Worm (Caenorhabditis elegans) whole organism, L4 larva: ENCODE measurements around the gene mboa-3.

ENCODE experiments used
- T26A8.4 ChIP-seq: fragments of 200-800 bp; sonication (Bioruptor generic); IDR thresholded peaks from 2 replicates; pipeline ENCODE4 v1.3.6; 2022; ENCODE audit warnings: missing genetic modification characterization, missing compliant biosample characterization
- ama-1 ChIP-seq: fragments of 150-350 bp; optimal IDR thresholded peaks from 2 replicates; lab custom pipeline; 2014; ENCODE audit warnings: inconsistent platforms, mixed read lengths
- ceh-44 ChIP-seq: fragments of 200-800 bp; sonication (Bioruptor generic); IDR thresholded peaks from 2 replicates; pipeline ENCODE4 v1.3.6; 2022; ENCODE audit warnings: missing genetic modification reagents, missing genetic modification characterization, missing compliant biosample characterization
- ceh-62 ChIP-seq: sonication (generic microtip); optimal IDR thresholded peaks from 2 replicates; lab custom pipeline; 2017; ENCODE audit warnings: missing biosample characterization, missing genetic modification characterization
- daf-12 ChIP-seq: fragments of 150-350 bp; optimal IDR thresholded peaks from 2 replicates; lab custom pipeline; 2014; ENCODE audit warnings: missing biosample characterization, missing genetic modification reagents, missing genetic modification characterization
- daf-16 ChIP-seq, 3 experiments: sonication (generic microtip); optimal IDR thresholded peaks; 2 replicates each; lab custom pipeline; 2016 to 2017; ENCODE audit warnings: missing genetic modification characterization in 3 of 3, missing genetic modification reagents in 3 of 3, mild to moderate bottlenecking in 2 of 3, missing compliant biosample characterization in 2 of 3, missing biosample characterization in 1 of 3, moderate library complexity in 1 of 3
- lin-39 ChIP-seq: fragments of 150-350 bp; optimal IDR thresholded peaks from 2 replicates; lab custom pipeline; 2014; ENCODE audit warnings: missing biosample characterization, missing genetic modification reagents, missing genetic modification characterization
- lsy-2 ChIP-seq, 2 experiments: fragments of 150-350 bp in 1 of 2; sonication (generic microtip) in 1 of 2; optimal IDR thresholded peaks; 2 replicates each; lab custom pipeline; 2014 to 2017; ENCODE audit warnings: missing biosample characterization in 2 of 2, missing genetic modification characterization in 2 of 2
- mdl-1 ChIP-seq, 2 experiments: fragments of 150-350 bp in 1 of 2; sonication (generic microtip) in 1 of 2; optimal IDR thresholded peaks; 2 replicates each; lab custom pipeline; 2014 to 2017; ENCODE audit warnings: missing biosample characterization in 2 of 2, missing genetic modification characterization in 2 of 2
- nhr-237 ChIP-seq: sonication (generic microtip); optimal IDR thresholded peaks from 2 replicates; lab custom pipeline; 2017; ENCODE audit warnings: missing biosample characterization, missing genetic modification characterization
- nhr-77 ChIP-seq: fragments of 150-350 bp; optimal IDR thresholded peaks from 2 replicates; lab custom pipeline; 2014; ENCODE audit warnings: missing biosample characterization, missing genetic modification characterization
- zag-1 ChIP-seq: fragments of 150-350 bp; optimal IDR thresholded peaks from 2 replicates; lab custom pipeline; 2014; ENCODE audit warnings: missing biosample characterization, missing genetic modification characterization

DNA sequence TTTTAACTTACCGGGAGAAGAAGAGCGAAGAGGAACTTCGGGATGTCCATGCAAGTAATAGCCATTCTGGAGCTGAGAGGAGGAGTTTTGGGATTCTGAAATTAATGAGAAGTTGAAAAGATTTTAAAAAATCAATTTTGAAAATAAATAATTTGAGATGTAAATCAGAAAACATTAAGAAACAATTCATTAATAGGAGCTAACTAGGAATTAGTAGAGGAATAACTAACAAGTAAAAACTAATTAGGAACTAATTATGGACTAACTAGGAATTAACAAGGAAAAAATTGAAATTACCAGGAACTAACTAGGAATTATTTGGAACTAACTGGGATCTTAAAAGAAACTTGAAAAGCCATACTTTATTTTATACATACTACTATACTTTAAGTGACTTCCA lies 7.6 kb downstream of the mboa-3 start, which contains the start of gene T23F2.4:
- TF ChIP-seq lin-39 (tag; lab: Kevin White, UChicago) (no peak), ceh-62 (tag; lab: Kevin White, UChicago) (no peak), zag-1 (tag; lab: Kevin White, UChicago) (no peak), mdl-1 (tag; optimal IDR thresholded peaks at IDR 0.05; lab: Kevin White, UChicago) (no peak), ceh-44 (GFP tag; lab: Robert Waterston, UW) (no peak), daf-16 (GFP tag; optimal IDR thresholded peaks at IDR 0.05; lab: Kevin White, UChicago) (no peak), daf-16 (tag; optimal IDR thresholded peaks at IDR 0.05; lab: Kevin White, UChicago) (no peak), T26A8.4 (GFP tag; lab: Robert Waterston, UW) (no peak), ama-1 (no peak), lsy-2 (tag; optimal IDR thresholded peaks at IDR 0.05; lab: Kevin White, UChicago) (no peak), nhr-237 (no peak), daf-12 (tag; lab: Kevin White, UChicago) (no peak), nhr-77 (tag; lab: Kevin White, UChicago) (no peak)
